Fruit fly (Drosophila melanogaster) whole organism, prepupa: ENCODE results near the gene Phae2.

Experiments used
- CG16779 ChIP-seq: fragments of 200-800 bp; sonication (Bioruptor generic); optimal IDR thresholded peaks from 3 replicates; lab custom pipeline; 2017; ENCODE audit warnings: missing biosample characterization, mild to moderate bottlenecking, missing genetic modification characterization
- CG7368 ChIP-seq: fragments of 200-800 bp; sonication (Bioruptor generic); optimal IDR thresholded peaks from 3 replicates; lab custom pipeline; 2016; ENCODE audit warnings: missing biosample characterization, missing genetic modification characterization
- CG8632 ChIP-seq: fragments of 200-800 bp; sonication (Bioruptor generic); optimal IDR thresholded peaks from 3 replicates; lab custom pipeline; 2016; ENCODE audit warnings: missing biosample characterization, missing genetic modification characterization
- OdsH ChIP-seq: fragments of 200-800 bp; sonication (Bioruptor generic); optimal IDR thresholded peaks from 3 replicates; lab custom pipeline; 2016; ENCODE audit warnings: missing biosample characterization, missing genetic modification characterization

- TF ChIP-seq CG16779 (tag; lab: Kevin White, UChicago) (no peak), OdsH (GFP tag; lab: Kevin White, UChicago) (no peak), CG8632 (GFP tag; lab: Kevin White, UChicago) (no peak), CG7368 (GFP tag; lab: Kevin White, UChicago) (no peak)
These were observed 17.3 kb upstream of the Phae2 start for dm6 chr2L:12093652-12094051.
